Worm (Caenorhabditis elegans) whole organism, L4/young adult: ENCODE data around the gene pms-2.

Experiments used
- W03F9.2 ChIP-seq: fragments of 150-350 bp; optimal IDR thresholded peaks from 2 replicates; lab custom pipeline; 2014; ENCODE audit warnings: missing biosample characterization, missing genetic modification characterization
- him-1 ChIP-seq: sonication (generic microtip); optimal IDR thresholded peaks from 2 replicates; lab custom pipeline; 2016; ENCODE audit warnings: missing genotype, missing genetic modification reagents, missing genetic modification characterization, missing compliant biosample characterization

- TF ChIP-seq W03F9.2 (tag; lab: Kevin White, UChicago) (no peak), him-1 (tag; lab: Kevin White, UChicago) (no peak)
These were observed 33.7 kb downstream of the pms-2 start for ce11 chrV:11536667-11537066.
